Worm (Caenorhabditis elegans): ENCODE data around the gene ucr-2.2.

- TF ChIP-seq ceh-19 (GFP tag; optimal IDR thresholded peaks at IDR 0.05), result no peak
- no peak for TF ChIP-seq unc-86 (tag; optimal IDR thresholded peaks at IDR 0.05)
- TF ChIP-seq ceh-9 (tag; optimal IDR thresholded peaks at IDR 0.05), result no peak
- TF ChIP-seq ama-1 (optimal IDR thresholded peaks at IDR 0.05), result no peak
- no peak for TF ChIP-seq hlh-15 (tag; optimal IDR thresholded peaks at IDR 0.05)
- no peak for TF ChIP-seq ztf-16 (tag; optimal IDR thresholded peaks at IDR 0.05)
- no peak for TF ChIP-seq sox-4 (tag; optimal IDR thresholded peaks at IDR 0.05)
- no peak for TF ChIP-seq fkh-6 (tag; optimal IDR thresholded peaks at IDR 0.05)
- no peak for TF ChIP-seq ceh-30 (tag; optimal IDR thresholded peaks at IDR 0.05)
- TF ChIP-seq pqm-1 (tag; optimal IDR thresholded peaks at IDR 0.05), result no peak
- TF ChIP-seq fkh-10 (GFP tag; optimal IDR thresholded peaks at IDR 0.05), result no peak
- no peak for TF ChIP-seq elt-2 (tag; optimal IDR thresholded peaks at IDR 0.05)
These were observed 25.3 kb upstream of the ucr-2.2 start for ce11 chrX:15148389-15148788.

Measured in whole organism, late embryonic.